Fruit fly (Drosophila melanogaster): ENCODE measurements around the gene PIG-H.

The PIG-H gene

dm6 chr3R:7977011-7977925 lies 22.4 kb upstream of the PIG-H start (continued):
- TF ChIP-seq hkb (optimal IDR thresholded peaks at IDR 0.05) (peak; percentile 41), hkb (GFP tag; IDR thresholded peaks at IDR 0.05) (no peak), lilli (GFP tag; optimal IDR thresholded peaks at IDR 0.05) (peak; percentile 43), dpn (GFP tag; optimal IDR thresholded peaks at IDR 0.05) (peak in 1 of 2 experiments; percentile 9), CG3163 (GFP tag; optimal IDR thresholded peaks at IDR 0.05) (no peak), exex (tag; optimal IDR thresholded peaks at IDR 0.05) (peak; percentile 55), bsh (GFP tag; optimal IDR thresholded peaks at IDR 0.05) (peak in 1 of 2 experiments; percentile 22), Nf-YC (tag; optimal IDR thresholded peaks at IDR 0.05) (peak; percentile 54), tap (tag; optimal IDR thresholded peaks at IDR 0.05) (no peak), CG15514 (GFP tag; optimal IDR thresholded peaks at IDR 0.05) (peak; percentile 77), CG33213 (GFP tag; optimal IDR thresholded peaks at IDR 0.05) (peak; percentile 69), CG34376 (GFP tag; optimal IDR thresholded peaks at IDR 0.05) (peak; percentile 86), CoRest (tag; optimal IDR thresholded peaks at IDR 0.05) (peak; percentile 39), salm (tag; optimal IDR thresholded peaks at IDR 0.05) (no peak), CG13894 (tag; optimal IDR thresholded peaks at IDR 0.05) (peak; percentile 86), B-H2 (GFP tag; optimal IDR thresholded peaks at IDR 0.05) (peak; percentile 67), NfI (GFP tag; optimal IDR thresholded peaks at IDR 0.05) (peak; percentile 27), pb (GFP tag; optimal IDR thresholded peaks at IDR 0.05) (peak; percentile 3), CG7839 (tag; optimal IDR thresholded peaks at IDR 0.05) (no peak), grn (GFP tag; optimal IDR thresholded peaks at IDR 0.05) (peak; percentile 55), oc (tag; optimal IDR thresholded peaks at IDR 0.05) (peak; percentile 94), Nf-YA (GFP tag; IDR thresholded peaks at IDR 0.05) (no peak), Camta (GFP tag; optimal IDR thresholded peaks at IDR 0.05) (no peak), CG10431 (GFP tag; optimal IDR thresholded peaks at IDR 0.05) (no peak), CG6854 (GFP tag; optimal IDR thresholded peaks at IDR 0.05) (peak; percentile 1), Scr (GFP tag; IDR thresholded peaks at IDR 0.05; ENCODE audit: partially characterized antibody) (0 out of 2 replicates have a peak, but pooled peaks have one; percentile 36), Max (GFP tag; optimal IDR thresholded peaks at IDR 0.05) (no peak), gt (GFP tag; IDR thresholded peaks at IDR 0.05) (no peak), CG32532 (GFP tag; IDR thresholded peaks at IDR 0.05) (0 out of 2 replicates have a peak, but pooled peaks have one; percentile 26), CG18011 (GFP tag; optimal IDR thresholded peaks at IDR 0.05) (peak; percentile 99), HLH54F (GFP tag; optimal IDR thresholded peaks at IDR 0.05) (no peak), unpg (GFP tag; optimal IDR thresholded peaks at IDR 0.05) (peak; percentile 22), wdn (GFP tag; IDR thresholded peaks at IDR 0.05) (no peak), insv (GFP tag; optimal IDR thresholded peaks at IDR 0.05) (peak in 1 of 2 experiments; percentile 31), B-H1 (GFP tag; IDR thresholded peaks at IDR 0.05) (no peak), Stat92E (GFP tag; optimal IDR thresholded peaks at IDR 0.05) (peak in 1 of 3 experiments; percentile 89), CG13424 (tag; optimal IDR thresholded peaks at IDR 0.05) (peak; percentile 7), caup (GFP tag; optimal IDR thresholded peaks at IDR 0.05; ENCODE audit: severe bottlenecking) (peak; percentile 10), CG9727 (GFP tag; optimal IDR thresholded peaks at IDR 0.05) (no peak), pho (GFP tag; optimal IDR thresholded peaks at IDR 0.05) (peak; percentile 20), CG9932 (GFP tag; IDR thresholded peaks at IDR 0.05) (no peak), HLH4C (GFP tag; IDR thresholded peaks at IDR 0.05; ENCODE audit: partially characterized antibody) (no peak; the same call in 2 of the 3 replicates), amos (GFP tag; IDR thresholded peaks at IDR 0.05; ENCODE audit: partially characterized antibody) (peak; percentile 42; the same call in 1 of the 2 replicates), shn (GFP tag; optimal IDR thresholded peaks at IDR 0.05) (peak; percentile 2), CG10147 (GFP tag; optimal IDR thresholded peaks at IDR 0.05) (peak; percentile 49), nmo (GFP tag; optimal IDR thresholded peaks at IDR 0.05) (peak; percentile 55), bcd (GFP tag; optimal IDR thresholded peaks at IDR 0.05) (peak; percentile 75)

Measured in whole organism, embryonic.